Worm (Caenorhabditis elegans) whole organism, L1 larva: ENCODE data around the gene lgc-48.

ENCODE experiments used
- egl-27 ChIP-seq, 2 experiments: fragments of 150-350 bp in 1 of 2; sonication (generic microtip); optimal IDR thresholded peaks; 3 replicates each; lab custom pipeline; 2017 to 2018; ENCODE audit warnings: missing biosample characterization in 2 of 2, missing genetic modification characterization in 2 of 2, missing genetic modification reagents in 2 of 2
- mdl-1 ChIP-seq, 2 experiments: fragments of 150-350 bp; optimal IDR thresholded peaks; 2 replicates each; lab custom pipeline; 2014 to 2017; ENCODE audit warnings: missing biosample characterization in 2 of 2, missing genetic modification characterization in 2 of 2, inconsistent platforms in 1 of 2
- mep-1 ChIP-seq: fragments of 150-350 bp; optimal IDR thresholded peaks from 2 replicates; lab custom pipeline; 2014; ENCODE audit warnings: missing biosample characterization, missing genetic modification characterization

DNA sequence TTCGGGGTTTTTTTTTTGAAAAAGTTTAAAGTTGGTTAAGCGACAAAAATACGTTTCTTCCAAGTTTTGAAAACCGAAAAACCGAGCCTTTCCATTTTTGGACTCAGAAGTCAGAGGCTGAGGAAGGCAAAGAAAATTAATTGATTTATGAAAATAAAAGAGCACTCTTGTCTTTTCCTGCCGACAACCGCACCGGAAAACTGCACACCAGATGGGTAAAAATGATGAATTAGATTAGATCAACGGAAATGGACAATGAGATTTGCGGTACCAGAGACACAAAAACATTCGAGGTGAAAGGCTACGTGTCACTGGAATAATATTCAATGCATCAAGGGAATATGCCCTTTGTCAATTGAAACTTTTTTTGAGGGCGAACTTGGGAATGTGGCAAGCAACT is 45.5 kb upstream of the lgc-48 start:
- TF ChIP-seq egl-27 (tag; optimal IDR thresholded peaks at IDR 0.05; lab: Kevin White, UChicago): no peak
- TF ChIP-seq mdl-1 (tag; optimal IDR thresholded peaks at IDR 0.05; lab: Kevin White, UChicago): no peak
- no peak for TF ChIP-seq mep-1 (tag; lab: Kevin White, UChicago)
